Fruit fly (Drosophila melanogaster): Measurements from ENCODE around the gene CG32264.

CG32264 gene

dm6 chr3L:3753636-3754035 lies 52.6 kb downstream of the CG32264 start (continued):
- TF ChIP-seq ind (GFP tag; optimal IDR thresholded peaks at IDR 0.05) (no peak), CG14014 (GFP tag; IDR thresholded peaks at IDR 0.05) (peak; percentile 30; the same call in 1 of the 2 replicates), CG9797 (GFP tag; optimal IDR thresholded peaks at IDR 0.05) (no peak), toy (GFP tag; IDR thresholded peaks at IDR 0.05) (no peak), CG2678 (tag; optimal IDR thresholded peaks at IDR 0.05) (peak; percentile 32), chinmo (GFP tag; IDR thresholded peaks at IDR 0.05; ENCODE audit: partially characterized antibody) (no peak), CG13296 (GFP tag; optimal IDR thresholded peaks at IDR 0.05) (peak; percentile 23), fd3F (GFP tag; optimal IDR thresholded peaks at IDR 0.05) (peak; percentile 25), CG11723 (GFP tag; optimal IDR thresholded peaks at IDR 0.05) (no peak), ATbp (GFP tag; optimal IDR thresholded peaks at IDR 0.05) (peak; percentile 28), Fer1 (GFP tag; optimal IDR thresholded peaks at IDR 0.05) (peak; percentile 34), Kr (GFP tag; optimal IDR thresholded peaks at IDR 0.05) (no peak), HLH3B (GFP tag; IDR thresholded peaks at IDR 0.05) (peak; percentile 55; the same call in 1 of the 2 replicates), Opbp (GFP tag; IDR thresholded peaks at IDR 0.05; ENCODE audit: partially characterized antibody) (no peak), CG43689 (GFP tag; IDR thresholded peaks at IDR 0.05) (peak; percentile 20; the same call in 1 of the 2 replicates), Sox100B (GFP tag; optimal IDR thresholded peaks at IDR 0.05) (no peak), gro (GFP tag; optimal IDR thresholded peaks at IDR 0.05) (no peak), BtbVII (GFP tag; optimal IDR thresholded peaks at IDR 0.05) (peak; percentile 16), CG17359 (tag; optimal IDR thresholded peaks at IDR 0.05) (peak; percentile 35), NK7.1 (GFP tag; optimal IDR thresholded peaks at IDR 0.05) (no peak), CG17385 (GFP tag; optimal IDR thresholded peaks at IDR 0.05) (peak; percentile 8), Med (GFP tag) (peak; percentile 62), CG18599 (GFP tag; optimal IDR thresholded peaks at IDR 0.05) (no peak), Dek (tag; optimal IDR thresholded peaks at IDR 0.05) (no peak), nau (GFP tag; optimal IDR thresholded peaks at IDR 0.05) (peak; percentile 18)

- no peak for TF ChIP-seq CG9215 (GFP tag; IDR thresholded peaks at IDR 0.05)
- no peak for TF ChIP-seq cwo (GFP tag; optimal IDR thresholded peaks at IDR 0.05)
- no peak for TF ChIP-seq psq (GFP tag; optimal IDR thresholded peaks at IDR 0.05)
- TF ChIP-seq CG9437 (GFP tag; optimal IDR thresholded peaks at IDR 0.05): no peak
- no peak for TF ChIP-seq CG7963 (GFP tag; IDR thresholded peaks at IDR 0.05; ENCODE audit: partially characterized antibody)
- TF ChIP-seq CTCF (GFP tag; optimal IDR thresholded peaks at IDR 0.05): peak; percentile 48
- no peak for TF ChIP-seq CG10979 (tag; optimal IDR thresholded peaks at IDR 0.05)
- TF ChIP-seq jigr1 (GFP tag; IDR thresholded peaks at IDR 0.05): no peak
- no peak for TF ChIP-seq h (optimal IDR thresholded peaks at IDR 0.05)
- no peak for TF ChIP-seq CG4854 (GFP tag; optimal IDR thresholded peaks at IDR 0.05)
- no peak for TF ChIP-seq B-H2 (GFP tag; optimal IDR thresholded peaks at IDR 0.05)
- TF ChIP-seq ken (GFP tag; IDR thresholded peaks at IDR 0.05): no peak
- no peak for TF ChIP-seq CG3838 (GFP tag; optimal IDR thresholded peaks at IDR 0.05)
- TF ChIP-seq CG42726 (GFP tag; IDR thresholded peaks at IDR 0.05; ENCODE audit: partially characterized antibody): no peak
- no peak for TF ChIP-seq ash1 (GFP tag; optimal IDR thresholded peaks at IDR 0.05)
- no peak for TF ChIP-seq CG17829 (tag; optimal IDR thresholded peaks at IDR 0.05)
- peak; percentile 82 for TF ChIP-seq scrt (GFP tag; optimal IDR thresholded peaks at IDR 0.05)
- no peak for TF ChIP-seq fu2 (GFP tag; optimal IDR thresholded peaks at IDR 0.05)
- no peak for TF ChIP-seq Atf3 (GFP tag; optimal IDR thresholded peaks at IDR 0.05)
- TF ChIP-seq CG3847 (GFP tag; IDR thresholded peaks at IDR 0.05): no peak
- no peak for TF ChIP-seq CG11247 (GFP tag; IDR thresholded peaks at IDR 0.05)
- TF ChIP-seq sens-2 (GFP tag; IDR thresholded peaks at IDR 0.05): no peak
- TF ChIP-seq CG10267 (tag; optimal IDR thresholded peaks at IDR 0.05): no peak
- TF ChIP-seq CG12155 (GFP tag; optimal IDR thresholded peaks at IDR 0.05): no peak
- peak; percentile 70 for TF ChIP-seq zf30C (GFP tag; optimal IDR thresholded peaks at IDR 0.05)
- TF ChIP-seq kni (GFP tag; optimal IDR thresholded peaks at IDR 0.05): no peak
- TF ChIP-seq NFAT (GFP tag; IDR thresholded peaks at IDR 0.05): no peak
These were observed 53.5 kb downstream of the CG32264 start for dm6 chr3L:3752739-3753138.
